Worm (Caenorhabditis elegans): ENCODE results near the gene sulp-3.
A peak's percentile ranks its signal among the peaks of the same experiment; 100 is the strongest.

The sulp-3 gene

ce11 chrX:8378312-8378711 is 29.9 kb downstream of the sulp-3 start, which contains the start of gene tbc-18 (continued):
- TF ChIP-seq nhr-42 (GFP tag; IDR thresholded peaks at IDR 0.05) (no peak), arid-1 (GFP tag; conservative IDR thresholded peaks at IDR 0.05) (0 out of 2 replicates have a peak, but pooled peaks have one; percentile 22), zag-1 (tag; optimal IDR thresholded peaks at IDR 0.05) (no peak), unc-130 (GFP tag; optimal IDR thresholded peaks at IDR 0.05) (no peak), rbr-2 (tag; optimal IDR thresholded peaks at IDR 0.05) (peak; percentile 50), nhr-77 (tag; optimal IDR thresholded peaks at IDR 0.05) (no peak), egl-43 (GFP tag; IDR thresholded peaks at IDR 0.05) (no peak), spr-3 (GFP tag; optimal IDR thresholded peaks at IDR 0.05) (no peak), egl-27 (tag; optimal IDR thresholded peaks at IDR 0.05) (no peak), mxl-3 (GFP tag; optimal IDR thresholded peaks at IDR 0.05) (no peak), hif-1 (tag; optimal IDR thresholded peaks at IDR 0.05) (peak in 1 of 2 experiments; percentile 41), Y75B8A.6 (GFP tag; IDR thresholded peaks at IDR 0.05) (no peak), F49E8.2 (tag; optimal IDR thresholded peaks at IDR 0.05; ENCODE audit: borderline replicate concordance) (no peak), hlh-30 (tag; optimal IDR thresholded peaks at IDR 0.05; ENCODE audit: insufficient read depth) (peak; percentile 61), dve-1 (tag; optimal IDR thresholded peaks at IDR 0.05; ENCODE audit: insufficient read depth) (peak; percentile 27), ceh-32 (tag; optimal IDR thresholded peaks at IDR 0.05; ENCODE audit: poor library complexity) (no peak), nhr-11 (tag; optimal IDR thresholded peaks at IDR 0.05) (no peak), fos-1 (tag; optimal IDR thresholded peaks at IDR 0.05) (no peak), mdt-29 (GFP tag; IDR thresholded peaks at IDR 0.05) (no peak), ceh-28 (tag; optimal IDR thresholded peaks at IDR 0.05) (no peak), lin-1 (GFP tag; IDR thresholded peaks at IDR 0.05) (no peak), D1046.2 (GFP tag; IDR thresholded peaks at IDR 0.05) (no peak), daf-16 (GFP tag; optimal IDR thresholded peaks at IDR 0.05) (no peak), daf-16 (tag; optimal IDR thresholded peaks at IDR 0.05) (no peak), ceh-82 (tag; optimal IDR thresholded peaks at IDR 0.05) (no peak), Y5F2A.4 (GFP tag; optimal IDR thresholded peaks at IDR 0.05) (no peak), daf-8 (GFP tag; IDR thresholded peaks at IDR 0.05) (no peak), nhr-48 (tag; optimal IDR thresholded peaks at IDR 0.05) (no peak), T20F7.1 (GFP tag; optimal IDR thresholded peaks at IDR 0.05) (no peak), gei-8 (GFP tag; optimal IDR thresholded peaks at IDR 0.05) (no peak), Y105C5A.15 (GFP tag; IDR thresholded peaks at IDR 0.05) (no peak), duxl-1 (tag; optimal IDR thresholded peaks at IDR 0.05; ENCODE audit: poor library complexity) (no peak), nhr-25 (tag; optimal IDR thresholded peaks at IDR 0.05; ENCODE audit: borderline replicate concordance, insufficient read depth) (no peak), nhr-10 (tag; optimal IDR thresholded peaks at IDR 0.05) (no peak)

DNA sequence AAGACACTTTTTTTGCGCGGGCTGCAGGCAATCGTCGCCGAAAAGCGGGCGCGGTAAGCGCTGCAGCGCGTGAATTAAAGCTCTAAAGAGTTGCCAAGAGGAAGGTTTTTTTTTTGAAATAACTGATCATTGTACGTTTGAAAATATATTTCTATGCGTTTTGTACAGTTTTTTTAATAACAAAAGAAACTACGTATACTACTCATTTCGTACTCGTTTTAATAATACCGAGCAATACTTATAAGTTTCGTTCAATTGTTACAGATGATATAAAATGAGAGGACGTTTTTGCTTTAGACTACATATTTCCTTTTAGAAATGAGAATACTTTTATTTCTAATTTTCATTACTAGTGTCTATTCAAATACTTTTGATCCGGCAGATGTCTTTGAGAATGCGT is 36.3 kb downstream of the sulp-3 start, which contains the start of gene nep-15:
Gene nep-15, plus strand, starts transcription at position 301 of the 400 bp plus-strand sequence.
- no peak for TF ChIP-seq F44E2.7 (GFP tag; IDR thresholded peaks at IDR 0.05)
- TF ChIP-seq spr-1 (tag; optimal IDR thresholded peaks at IDR 0.05) = no peak
- no peak for TF ChIP-seq zfp-3 (GFP tag; conservative IDR thresholded peaks at IDR 0.05)
- TF ChIP-seq D1046.2 (GFP tag; IDR thresholded peaks at IDR 0.05) = no peak
- no peak for TF ChIP-seq R02D3.7 (tag; optimal IDR thresholded peaks at IDR 0.05)
- TF ChIP-seq nhr-237 (tag; optimal IDR thresholded peaks at IDR 0.05) = no peak
- TF ChIP-seq daf-12 (tag; optimal IDR thresholded peaks at IDR 0.05) = no peak
- TF ChIP-seq dmd-9 (GFP tag; IDR thresholded peaks at IDR 0.05) = no peak
- no peak for TF ChIP-seq F26F4.8 (GFP tag; conservative IDR thresholded peaks at IDR 0.05)
- no peak for TF ChIP-seq nhr-102 (tag; optimal IDR thresholded peaks at IDR 0.05)
- no peak for TF ChIP-seq nhr-42 (GFP tag; IDR thresholded peaks at IDR 0.05)
- TF ChIP-seq aha-1 (tag) = no peak
